Fruit fly (Drosophila melanogaster) whole organism, embryonic: ENCODE measurements around the gene CG31038.

Experiments used
- Blimp-1 ChIP-seq: fragments of 200-800 bp; sonication (Bioruptor generic); optimal IDR thresholded peaks from 3 replicates; lab custom pipeline; 2018; ENCODE audit warnings: missing biosample characterization, missing genetic modification characterization, mild to moderate bottlenecking, moderate library complexity, missing genetic modification reagents
- CG10274 ChIP-seq: fragments of 200-800 bp; sonication (Bioruptor generic); optimal IDR thresholded peaks from 3 replicates; lab custom pipeline; 2017; ENCODE audit warnings: missing biosample characterization, mild to moderate bottlenecking, missing genetic modification characterization
- CG12299 ChIP-seq: fragments of 200-800 bp; sonication (Bioruptor generic); optimal IDR thresholded peaks from 2 replicates; lab custom pipeline; 2018; ENCODE audit warnings: missing biosample characterization, mild to moderate bottlenecking, missing genetic modification characterization
- CG1233 ChIP-seq: fragments of 200-800 bp; sonication (Bioruptor generic); optimal IDR thresholded peaks from 4 replicates; lab custom pipeline; 2018; ENCODE audit warnings: missing biosample characterization, mild to moderate bottlenecking, missing genetic modification characterization
- CG15011 ChIP-seq: fragments of 200-800 bp; sonication (Bioruptor generic); optimal IDR thresholded peaks from 3 replicates; lab custom pipeline; 2018; ENCODE audit warnings: missing biosample characterization, mild to moderate bottlenecking, missing genetic modification characterization
- CG17361 ChIP-seq: fragments of 200-800 bp; sonication (Bioruptor generic); IDR thresholded peaks from 3 replicates; pipeline ENCODE4 v1.3.6; 2022; ENCODE audit warnings: missing biosample characterization, missing genetic modification characterization
- CG17912 ChIP-seq: fragments of 200-800 bp; sonication (Bioruptor generic); optimal IDR thresholded peaks from 2 replicates; lab custom pipeline; 2018; ENCODE audit warnings: missing biosample characterization, mild to moderate bottlenecking, missing genetic modification characterization
- CG2116 ChIP-seq: fragments of 200-800 bp; sonication (Bioruptor generic); optimal IDR thresholded peaks from 3 replicates; lab custom pipeline; 2018; ENCODE audit warnings: missing biosample characterization, mild to moderate bottlenecking, missing genetic modification characterization
- CG3065 ChIP-seq: fragments of 200-800 bp; sonication (Bioruptor generic); optimal IDR thresholded peaks from 2 replicates; lab custom pipeline; 2016; ENCODE audit warnings: missing biosample characterization, missing genetic modification characterization
- CG31388 ChIP-seq: fragments of 200-800 bp; sonication (Bioruptor generic); optimal IDR thresholded peaks from 2 replicates; lab custom pipeline; 2016; ENCODE audit warnings: missing biosample characterization, missing genetic modification characterization
- CG3281 ChIP-seq: fragments of 200-800 bp; sonication (Bioruptor generic); optimal IDR thresholded peaks from 3 replicates; lab custom pipeline; 2017; ENCODE audit warnings: missing biosample characterization, mild to moderate bottlenecking, missing genetic modification characterization
- CG3407 ChIP-seq: fragments of 200-800 bp; sonication (Bioruptor generic); optimal IDR thresholded peaks from 2 replicates; lab custom pipeline; 2018; ENCODE audit warnings: missing biosample characterization, mild to moderate bottlenecking, missing genetic modification characterization
- CG3995 ChIP-seq: fragments of 200-800 bp; sonication (Bioruptor generic); optimal IDR thresholded peaks from 3 replicates; lab custom pipeline; 2016; ENCODE audit warnings: missing biosample characterization, missing genetic modification characterization
- CG6765 ChIP-seq: fragments of 200-800 bp; sonication (Bioruptor generic); optimal IDR thresholded peaks from 3 replicates; lab custom pipeline; 2017; ENCODE audit warnings: missing biosample characterization, mild to moderate bottlenecking, missing genetic modification characterization
- CG7556 ChIP-seq: fragments of 200-800 bp; sonication (Bioruptor generic); optimal IDR thresholded peaks from 2 replicates; lab custom pipeline; 2017; ENCODE audit warnings: missing biosample characterization, mild to moderate bottlenecking, missing genetic modification characterization
- CG8924 ChIP-seq: fragments of 200-800 bp; optimal IDR thresholded peaks from 3 replicates; lab custom pipeline; 2019; ENCODE audit warnings: missing biosample characterization, mild to moderate bottlenecking, missing genetic modification characterization, moderate library complexity
- Doc3 ChIP-seq: fragments of 200-800 bp; sonication (Bioruptor generic); IDR thresholded peaks from 3 replicates; pipeline ENCODE4 v1.3.6; 2022; ENCODE audit warnings: missing biosample characterization, missing genetic modification characterization; ENCODE audit not compliant: partially characterized antibody
- Ets65A ChIP-seq: fragments of 200-800 bp; sonication (Bioruptor generic); peaks from one replicate; lab custom pipeline; 2016; ENCODE audit warnings: missing biosample characterization, missing genetic modification characterization
- HmgD ChIP-seq: fragments of 200-800 bp; sonication (Bioruptor generic); optimal IDR thresholded peaks from 3 replicates; lab custom pipeline; 2016; ENCODE audit warnings: missing biosample characterization, missing genetic modification characterization
- Hr39 ChIP-seq: fragments of >200 bp; optimal IDR thresholded peaks from 2 replicates; lab custom pipeline; 2017
- Lhr ChIP-seq: fragments of 200-800 bp; sonication (Bioruptor generic); optimal IDR thresholded peaks from 3 replicates; lab custom pipeline; 2017; ENCODE audit warnings: mild to moderate bottlenecking, missing biosample characterization, missing genetic modification reagents, missing genetic modification characterization
- Lpt ChIP-seq: fragments of >200 bp; optimal IDR thresholded peaks from 2 replicates; lab custom pipeline; 2018; ENCODE audit warnings: missing biosample characterization, missing genetic modification characterization
- MESR4 ChIP-seq: fragments of 200-800 bp; sonication (Bioruptor generic); optimal IDR thresholded peaks from 2 replicates; lab custom pipeline; 2018; ENCODE audit warnings: missing biosample characterization, mild to moderate bottlenecking, missing genetic modification characterization, moderate library complexity
- Med ChIP-seq: fragments of 200-800 bp; sonication (Bioruptor generic); peaks from one replicate; lab custom pipeline; 2016; ENCODE audit warnings: missing biosample characterization, missing genetic modification characterization, mild to moderate bottlenecking, inconsistent platforms, moderate library complexity
- Mes4 ChIP-seq: fragments of 200-800 bp; sonication (Bioruptor generic); optimal IDR thresholded peaks from 2 replicates; lab custom pipeline; 2016; ENCODE audit warnings: missing biosample characterization, missing genetic modification characterization
- NC2α ChIP-seq: fragments of 200-800 bp; sonication (Bioruptor generic); optimal IDR thresholded peaks from 2 replicates; lab custom pipeline; 2016; ENCODE audit warnings: missing biosample characterization, missing genetic modification characterization
- Nf-YA ChIP-seq: fragments of 200-800 bp; sonication (Bioruptor generic); IDR thresholded peaks from 2 replicates; pipeline ENCODE4 v1.3.6; 2022; ENCODE audit warnings: missing biosample characterization, missing genetic modification characterization
- Poxn ChIP-seq: fragments of 200-800 bp; sonication (Bioruptor generic); IDR thresholded peaks from 2 replicates; pipeline ENCODE4 v1.3.6; 2022; ENCODE audit warnings: missing biosample characterization, missing genetic modification characterization
- Side ChIP-seq: fragments of 200-800 bp; sonication (Bioruptor generic); optimal IDR thresholded peaks from 2 replicates; lab custom pipeline; 2016; ENCODE audit warnings: missing biosample characterization, missing genetic modification characterization
- Six4 ChIP-seq: fragments of 200-800 bp; sonication (Bioruptor generic); optimal IDR thresholded peaks from 2 replicates; lab custom pipeline; 2016; ENCODE audit warnings: missing biosample characterization, missing genetic modification characterization
- Sox102F ChIP-seq: fragments of 200-800 bp; sonication (Bioruptor generic); optimal IDR thresholded peaks from 2 replicates; lab custom pipeline; 2018; ENCODE audit warnings: missing biosample characterization, mild to moderate bottlenecking, missing genetic modification characterization, moderate library complexity
- abd-A ChIP-seq: fragments of 200-800 bp; sonication (Bioruptor generic); optimal IDR thresholded peaks from 3 replicates; lab custom pipeline; 2019; ENCODE audit warnings: missing biosample characterization, mild to moderate bottlenecking, missing genetic modification characterization, moderate library complexity
- ap ChIP-seq: fragments of 200-800 bp; sonication (Bioruptor generic); IDR thresholded peaks from 2 replicates; pipeline ENCODE4 v1.3.6; 2022; ENCODE audit warnings: missing biosample characterization, missing genetic modification characterization
- ase ChIP-seq: fragments of 200-800 bp; sonication (Bioruptor generic); IDR thresholded peaks from 3 replicates; pipeline ENCODE4 v1.3.6; 2022; ENCODE audit warnings: missing biosample characterization, missing genetic modification characterization
- bigmax ChIP-seq: fragments of 200-800 bp; sonication (Bioruptor generic); optimal IDR thresholded peaks from 2 replicates; lab custom pipeline; 2018; ENCODE audit warnings: missing biosample characterization, mild to moderate bottlenecking, missing genetic modification characterization
- cas ChIP-seq: fragments of 200-800 bp; sonication (Bioruptor generic); IDR thresholded peaks from 2 replicates; pipeline ENCODE4 v1.3.6; 2022; ENCODE audit warnings: missing biosample characterization, missing genetic modification characterization
- dati ChIP-seq: fragments of 200-800 bp; sonication (Bioruptor generic); IDR thresholded peaks from 2 replicates; pipeline ENCODE4 v1.3.6; 2022; ENCODE audit warnings: missing biosample characterization, missing genetic modification characterization
- eve ChIP-seq, 2 experiments: fragments of >200 bp; optimal IDR thresholded peaks; 2 replicates each; lab custom pipeline; 2017; ENCODE audit warnings: missing biosample characterization in 2 of 2, missing genetic modification characterization in 2 of 2
- exex ChIP-seq: fragments of 200-800 bp; sonication (Bioruptor generic); optimal IDR thresholded peaks from 4 replicates; lab custom pipeline; 2018; ENCODE audit warnings: missing biosample characterization, mild to moderate bottlenecking, missing genetic modification characterization, moderate library complexity
- gsb-n ChIP-seq: fragments of 200-800 bp; sonication (Bioruptor generic); optimal IDR thresholded peaks from 3 replicates; lab custom pipeline; 2018; ENCODE audit warnings: missing biosample characterization, mild to moderate bottlenecking, missing genetic modification characterization
- ind ChIP-seq: fragments of 200-800 bp; sonication (Bioruptor generic); optimal IDR thresholded peaks from 3 replicates; lab custom pipeline; 2016; ENCODE audit warnings: missing biosample characterization, missing genetic modification characterization
- insv ChIP-seq, 2 experiments: fragments of 200-800 bp; sonication (Bioruptor generic); optimal IDR thresholded peaks; 3 replicates each; lab custom pipeline; 2016 to 2018; ENCODE audit warnings: missing biosample characterization in 2 of 2, missing genetic modification characterization in 2 of 2
- kni ChIP-seq: fragments of 200-800 bp; sonication (Bioruptor generic); optimal IDR thresholded peaks from 3 replicates; lab custom pipeline; 2017; ENCODE audit warnings: mild to moderate bottlenecking, missing biosample characterization, missing genetic modification reagents, missing genetic modification characterization
- lmd ChIP-seq: fragments of 200-800 bp; sonication (Bioruptor generic); IDR thresholded peaks from 2 replicates; pipeline ENCODE4 v1.3.6; 2022; ENCODE audit warnings: missing biosample characterization, missing genetic modification characterization
- nerfin-1 ChIP-seq: fragments of 200-800 bp; sonication (Bioruptor generic); optimal IDR thresholded peaks from 3 replicates; lab custom pipeline; 2019; ENCODE audit warnings: missing biosample characterization, mild to moderate bottlenecking, missing genetic modification characterization, moderate library complexity
- nerfin-2 ChIP-seq: fragments of 200-800 bp; sonication (Bioruptor generic); IDR thresholded peaks from 2 replicates; pipeline ENCODE4 v1.3.6; 2022; ENCODE audit warnings: missing biosample characterization, missing genetic modification characterization; ENCODE audit not compliant: partially characterized antibody
- pho ChIP-seq: fragments of 200-800 bp; sonication (Bioruptor generic); optimal IDR thresholded peaks from 2 replicates; lab custom pipeline; 2016; ENCODE audit warnings: missing biosample characterization, missing genetic modification characterization
- schlank ChIP-seq: fragments of 200-800 bp; sonication (Bioruptor generic); optimal IDR thresholded peaks from 2 replicates; lab custom pipeline; 2018; ENCODE audit warnings: missing biosample characterization, mild to moderate bottlenecking, missing genetic modification characterization
- slbo ChIP-seq: fragments of 200-800 bp; sonication (Bioruptor generic); IDR thresholded peaks from 2 replicates; pipeline ENCODE4 v1.3.6; 2022; ENCODE audit warnings: missing biosample characterization, missing genetic modification characterization
- sqz ChIP-seq: fragments of 200-800 bp; sonication (Bioruptor generic); optimal IDR thresholded peaks from 3 replicates; lab custom pipeline; 2018; ENCODE audit warnings: missing biosample characterization, mild to moderate bottlenecking, missing genetic modification characterization
- vvl ChIP-seq: fragments of 200-800 bp; sonication (Bioruptor generic); IDR thresholded peaks from 2 replicates; pipeline ENCODE4 v1.3.6; 2022; ENCODE audit warnings: missing biosample characterization, missing genetic modification characterization
- wdn ChIP-seq: fragments of 200-800 bp; sonication (Bioruptor generic); IDR thresholded peaks from 2 replicates; pipeline ENCODE4 v1.3.6; 2022; ENCODE audit warnings: missing biosample characterization, missing genetic modification characterization

CG31038 gene

dm6 chr3R:29891183-29891582, 14.3 kb downstream of the CG31038 start (continued):
- TF ChIP-seq Sox102F (no peak), CG6765 (GFP tag; lab: Kevin White, UChicago) (no peak), CG3065 (no peak), schlank (peak; percentile 51), CG3995 (GFP tag; lab: Kevin White, UChicago) (no peak), CG7556 (GFP tag; lab: Kevin White, UChicago) (peak; percentile 18), sqz (GFP tag; lab: Kevin White, UChicago) (no peak), Side (GFP tag; lab: Kevin White, UChicago) (peak; percentile 25), CG3407 (GFP tag; lab: Kevin White, UChicago) (no peak), CG17361 (GFP tag; lab: Robert Waterston, UW) (no peak), insv (GFP tag; optimal IDR thresholded peaks at IDR 0.05; lab: Kevin White, UChicago) (no peak), dati (GFP tag; lab: Robert Waterston, UW) (no peak), Six4 (no peak), CG10274 (GFP tag; lab: Kevin White, UChicago) (no peak), lmd (GFP tag; lab: Robert Waterston, UW) (no peak), CG17912 (no peak), Hr39 (lab: Kevin White, UChicago) (no peak), HmgD (GFP tag; lab: Kevin White, UChicago) (no peak), Mes4 (GFP tag; lab: Kevin White, UChicago) (no peak), ap (GFP tag; lab: Robert Waterston, UW) (no peak), NC2α (GFP tag; lab: Kevin White, UChicago) (no peak), slbo (no peak), CG31388 (GFP tag; lab: Kevin White, UChicago) (no peak), ase (GFP tag; lab: Robert Waterston, UW) (no peak), MESR4 (GFP tag; lab: Kevin White, UChicago) (no peak), nerfin-1 (tag; lab: Kevin White, UChicago) (no peak), exex (tag; lab: Kevin White, UChicago) (no peak), bigmax (GFP tag; lab: Kevin White, UChicago) (no peak), eve (GFP tag; optimal IDR thresholded peaks at IDR 0.05; lab: Kevin White, UChicago) (no peak), nerfin-2 (no peak), Med (GFP tag; lab: Kevin White, UChicago) (peak; percentile 92), ind (GFP tag; lab: Kevin White, UChicago) (no peak)

- peak; percentile 97 for TF ChIP-seq Blimp-1 (GFP tag; lab: Kevin White, UChicago)
- no peak for TF ChIP-seq CG15011 (GFP tag; lab: Kevin White, UChicago)
- TF ChIP-seq gsb-n (tag; lab: Kevin White, UChicago): peak; percentile 37
- peak; percentile 65; the same call in 1 of the 2 replicates for TF ChIP-seq vvl (GFP tag; lab: Robert Waterston, UW)
- TF ChIP-seq Ets65A (GFP tag; lab: Kevin White, UChicago): peak; percentile 74
- TF ChIP-seq kni: peak; percentile 49
These were observed 16.2 kb downstream of the CG31038 start for dm6 chr3R:29893030-29893429.

dm6 chr3R:29894393-29894792, 17.5 kb downstream of the CG31038 start:
- no peak for TF ChIP-seq Lpt
- TF ChIP-seq CG3281 (GFP tag; lab: Kevin White, UChicago): peak; percentile 77
- no peak for TF ChIP-seq Poxn (GFP tag; lab: Robert Waterston, UW)
- TF ChIP-seq Nf-YA (GFP tag; lab: Robert Waterston, UW): no peak
- peak; percentile 50 for TF ChIP-seq CG7556 (GFP tag; lab: Kevin White, UChicago)
- no peak for TF ChIP-seq cas (GFP tag; lab: Robert Waterston, UW)
- TF ChIP-seq CG2116: no peak
- TF ChIP-seq CG12299 (tag; lab: Kevin White, UChicago): peak; percentile 6
- TF ChIP-seq CG8924: peak; percentile 68
- TF ChIP-seq Doc3 (GFP tag; lab: Robert Waterston, UW): no peak
- TF ChIP-seq abd-A (tag; lab: Kevin White, UChicago): no peak
- no peak for TF ChIP-seq Lhr
- peak; percentile 36 for TF ChIP-seq pho (GFP tag; lab: Kevin White, UChicago)
- peak; percentile 27; the same call in 1 of the 2 replicates for TF ChIP-seq wdn (GFP tag; lab: Robert Waterston, UW)
- no peak for TF ChIP-seq CG1233 (GFP tag; lab: Kevin White, UChicago)
